Worm (Caenorhabditis elegans) whole organism, late embryonic: ENCODE data around the gene F13H10.6.
"Not testable (repeated sequence)": the region's sequence is repeated elsewhere in the genome, so short reads cannot be mapped to it uniquely, and the experiment has no call there.

ENCODE experiments used
- F13H6.1 ChIP-seq: sonication (generic microtip); optimal IDR thresholded peaks from 2 replicates; lab custom pipeline; 2016; ENCODE audit warnings: missing genetic modification characterization, missing compliant biosample characterization
- ama-1 ChIP-seq: fragments of 150-350 bp; optimal IDR thresholded peaks from 2 replicates; lab custom pipeline; 2014
- ceh-22 ChIP-seq: sonication (generic microtip); optimal IDR thresholded peaks from 2 replicates; lab custom pipeline; 2017; ENCODE audit warnings: missing biosample characterization, missing genetic modification characterization
- ceh-45 ChIP-seq: fragments of 200-800 bp; sonication (Bioruptor generic); IDR thresholded peaks from 2 replicates; pipeline ENCODE4 v1.3.6; 2022; ENCODE audit warnings: missing genetic modification reagents, missing genetic modification characterization, missing compliant biosample characterization
- dmd-4 ChIP-seq: sonication (generic microtip); optimal IDR thresholded peaks from 2 replicates; lab custom pipeline; 2016; ENCODE audit warnings: borderline replicate concordance, missing genetic modification characterization, missing compliant biosample characterization
- fkh-10 ChIP-seq: fragments of 150-350 bp; optimal IDR thresholded peaks from 2 replicates; lab custom pipeline; 2014; ENCODE audit warnings: missing biosample characterization, missing genetic modification reagents, missing genetic modification characterization
- hlh-13 ChIP-seq: fragments of 200-800 bp; sonication (Bioruptor generic); optimal IDR thresholded peaks from 2 replicates; lab custom pipeline; 2018; ENCODE audit warnings: mild to moderate bottlenecking, missing genetic modification characterization, missing compliant biosample characterization
- hlh-6 ChIP-seq: sonication (generic microtip); optimal IDR thresholded peaks from 2 replicates; lab custom pipeline; 2016; ENCODE audit warnings: missing genotype, missing genetic modification characterization, missing compliant biosample characterization
- mec-3 ChIP-seq: sonication (generic microtip); optimal IDR thresholded peaks from 2 replicates; lab custom pipeline; 2016; ENCODE audit warnings: borderline replicate concordance, missing genetic modification characterization, missing compliant biosample characterization
- nhr-232 ChIP-seq: sonication (generic microtip); optimal IDR thresholded peaks from 2 replicates; lab custom pipeline; 2016; ENCODE audit warnings: missing genetic modification characterization, missing compliant biosample characterization
- pqm-1 ChIP-seq: sonication (generic microtip); optimal IDR thresholded peaks from 2 replicates; lab custom pipeline; 2016; ENCODE audit warnings: missing genetic modification characterization, missing compliant biosample characterization
- rnt-1 ChIP-seq: sonication (generic microtip); optimal IDR thresholded peaks from 2 replicates; lab custom pipeline; 2016; ENCODE audit warnings: missing genetic modification characterization, missing compliant biosample characterization
- sox-2 ChIP-seq: fragments of 200-800 bp; sonication (Bioruptor generic); IDR thresholded peaks from 2 replicates; pipeline ENCODE4 v1.3.6; 2022; ENCODE audit warnings: missing genetic modification reagents, missing genetic modification characterization, missing compliant biosample characterization
- unc-3 ChIP-seq, 2 experiments: fragments of 200-800 bp in 1 of 2; sonication (Bioruptor generic) in 1 of 2; sonication (generic microtip) in 1 of 2; conservative IDR thresholded peaks in 1 of 2; optimal IDR thresholded peaks in 1 of 2; 2 replicates each; pipeline versions ENCODE4 v1.3.6 to Lab custom; 2016 to 2022; ENCODE audit warnings: missing compliant biosample characterization in 2 of 2, missing genetic modification characterization in 2 of 2, missing genetic modification reagents in 1 of 2

- not testable (repeated sequence) for TF ChIP-seq pqm-1; ama-1 (lab: Kevin White, UChicago); hlh-6 (tag; lab: Kevin White, UChicago); fkh-10 (GFP tag; lab: Kevin White, UChicago); ceh-22; nhr-232 (tag; lab: Kevin White, UChicago); rnt-1 (tag; lab: Kevin White, UChicago); unc-3 (GFP tag; conservative IDR thresholded peaks at IDR 0.05; lab: Robert Waterston, UW); unc-3 (tag; optimal IDR thresholded peaks at IDR 0.05; lab: Kevin White, UChicago); hlh-13 (GFP tag; lab: Kevin White, UChicago); sox-2 (GFP tag; lab: Robert Waterston, UW); F13H6.1 (tag; lab: Kevin White, UChicago); ceh-45; mec-3 (tag; lab: Kevin White, UChicago); dmd-4 (tag; lab: Kevin White, UChicago)
Observed at ce11 chrIV:10987342-10987945, 21.7 kb upstream of the F13H10.6 start, which contains the start of gene Y43E12A.3.
